Worm (Caenorhabditis elegans) whole organism, L2 larva: ENCODE measurements around the gene srsx-31.

Experiments used
- F13H6.1 ChIP-seq: sonication (generic microtip); optimal IDR thresholded peaks from 2 replicates; lab custom pipeline; 2016; ENCODE audit warnings: missing genetic modification characterization, missing compliant biosample characterization
- R02D3.7 ChIP-seq: fragments of 150-350 bp; optimal IDR thresholded peaks from 2 replicates; lab custom pipeline; 2014; ENCODE audit warnings: missing biosample characterization, missing genetic modification characterization
- Y55F3AM.14 ChIP-seq: fragments of 200-800 bp; sonication (Bioruptor generic); optimal IDR thresholded peaks from 2 replicates; lab custom pipeline; 2018; ENCODE audit warnings: mild to moderate bottlenecking, missing genetic modification characterization, missing compliant biosample characterization
- alr-1 ChIP-seq: fragments of 150-350 bp; optimal IDR thresholded peaks from 2 replicates; lab custom pipeline; 2014; ENCODE audit warnings: missing biosample characterization, missing genetic modification characterization
- aly-2 ChIP-seq: fragments of 150-350 bp; optimal IDR thresholded peaks from 2 replicates; lab custom pipeline; 2014; ENCODE audit warnings: missing biosample characterization, missing genetic modification characterization
- blmp-1 ChIP-seq: sonication (generic microtip); optimal IDR thresholded peaks from 2 replicates; lab custom pipeline; 2017; ENCODE audit warnings: missing genetic modification characterization, mild to moderate bottlenecking, missing compliant biosample characterization, antibody characterized with exemption, moderate library complexity; ENCODE audit not compliant: insufficient read depth
- ceh-16 ChIP-seq: fragments of 150-350 bp; optimal IDR thresholded peaks from 2 replicates; lab custom pipeline; 2014; ENCODE audit warnings: missing biosample characterization, missing genetic modification characterization
- ceh-82 ChIP-seq: fragments of 150-350 bp; optimal IDR thresholded peaks from 2 replicates; lab custom pipeline; 2014; ENCODE audit warnings: missing biosample characterization, missing genetic modification characterization
- crh-2 ChIP-seq: sonication (generic microtip); optimal IDR thresholded peaks from 2 replicates; lab custom pipeline; 2017; ENCODE audit warnings: missing biosample characterization, missing genetic modification characterization
- dmd-4 ChIP-seq: sonication (generic microtip); optimal IDR thresholded peaks from 2 replicates; lab custom pipeline; 2017; ENCODE audit warnings: missing biosample characterization, missing genetic modification characterization
- egl-27 ChIP-seq: sonication (generic microtip); optimal IDR thresholded peaks from 3 replicates; lab custom pipeline; 2017; ENCODE audit warnings: missing biosample characterization, missing genetic modification reagents, missing genetic modification characterization
- elt-1 ChIP-seq: fragments of 150-350 bp; optimal IDR thresholded peaks from 2 replicates; lab custom pipeline; 2014; ENCODE audit warnings: missing biosample characterization, missing genetic modification characterization
- elt-3 ChIP-seq: sonication (generic microtip); optimal IDR thresholded peaks from 2 replicates; lab custom pipeline; 2017; ENCODE audit warnings: missing biosample characterization, missing genetic modification characterization
- fos-1 ChIP-seq: fragments of 150-350 bp; optimal IDR thresholded peaks from 2 replicates; lab custom pipeline; 2014; ENCODE audit warnings: missing biosample characterization, missing genetic modification characterization
- gmeb-1 ChIP-seq: fragments of 150-350 bp; optimal IDR thresholded peaks from 2 replicates; lab custom pipeline; 2014; ENCODE audit warnings: missing biosample characterization, missing genetic modification characterization
- lin-11 ChIP-seq: fragments of 150-350 bp; sonication (generic microtip); optimal IDR thresholded peaks from 2 replicates; lab custom pipeline; 2014; ENCODE audit warnings: missing biosample characterization, missing genetic modification characterization, inconsistent platforms, mixed read lengths
- lin-13 ChIP-seq: fragments of 150-350 bp; optimal IDR thresholded peaks from 2 replicates; lab custom pipeline; 2014; ENCODE audit warnings: missing biosample characterization, missing genetic modification reagents, missing genetic modification characterization
- lin-39 ChIP-seq: fragments of 150-350 bp; optimal IDR thresholded peaks from 2 replicates; lab custom pipeline; 2014; ENCODE audit warnings: missing biosample characterization, missing genetic modification reagents, missing genetic modification characterization
- mdl-1 ChIP-seq, 2 experiments: fragments of 150-350 bp in 1 of 2; sonication (generic microtip) in 1 of 2; optimal IDR thresholded peaks; 2 replicates each; lab custom pipeline; 2017; ENCODE audit warnings: missing biosample characterization in 2 of 2, missing genetic modification characterization in 2 of 2
- nhr-10 ChIP-seq: sonication (generic microtip); optimal IDR thresholded peaks from 2 replicates; lab custom pipeline; 2017; ENCODE audit warnings: missing biosample characterization, missing genetic modification characterization
- nhr-129 ChIP-seq: fragments of 150-350 bp; optimal IDR thresholded peaks from 2 replicates; lab custom pipeline; 2014; ENCODE audit warnings: missing biosample characterization, missing genetic modification characterization
- nhr-21 ChIP-seq: fragments of 150-350 bp; optimal IDR thresholded peaks from 2 replicates; lab custom pipeline; 2014; ENCODE audit warnings: missing biosample characterization, missing genetic modification characterization
- nhr-23 ChIP-seq: fragments of 150-350 bp; optimal IDR thresholded peaks from 2 replicates; lab custom pipeline; 2014; ENCODE audit warnings: missing biosample characterization, missing genetic modification reagents, missing genetic modification characterization
- nhr-25 ChIP-seq: fragments of 150-350 bp; sonication (generic microtip); optimal IDR thresholded peaks from 3 replicates; lab custom pipeline; 2014; ENCODE audit warnings: missing biosample characterization, missing genetic modification characterization
- nhr-6 ChIP-seq: fragments of 150-350 bp; optimal IDR thresholded peaks from 2 replicates; lab custom pipeline; 2014; ENCODE audit warnings: missing biosample characterization, missing genetic modification characterization
- nhr-77 ChIP-seq: fragments of 150-350 bp; optimal IDR thresholded peaks from 2 replicates; lab custom pipeline; 2014; ENCODE audit warnings: missing biosample characterization, missing genetic modification characterization
- skn-1 ChIP-seq: sonication (generic microtip); optimal IDR thresholded peaks from 2 replicates; lab custom pipeline; 2017; ENCODE audit warnings: missing biosample characterization, missing genetic modification characterization
- sma-3 ChIP-seq: sonication (generic microtip); optimal IDR thresholded peaks from 2 replicates; lab custom pipeline; 2016; ENCODE audit warnings: missing genetic modification reagents, missing genetic modification characterization, missing compliant biosample characterization
- sma-9 ChIP-seq, 2 experiments: fragments of 150-350 bp in 1 of 2; sonication (generic microtip) in 1 of 2; optimal IDR thresholded peaks; 2 replicates each; lab custom pipeline; 2014 to 2016; ENCODE audit warnings: missing genetic modification characterization in 2 of 2, mild to moderate bottlenecking in 1 of 2, missing biosample characterization in 1 of 2, missing compliant biosample characterization in 1 of 2, missing genetic modification reagents in 1 of 2, moderate library complexity in 1 of 2
- snpc-4 ChIP-seq: fragments of 150-350 bp; optimal IDR thresholded peaks from 2 replicates; lab custom pipeline; 2014; ENCODE audit warnings: missing biosample characterization, missing genetic modification characterization
- unc-39 ChIP-seq: fragments of 150-350 bp; optimal IDR thresholded peaks from 2 replicates; lab custom pipeline; 2014; ENCODE audit warnings: missing biosample characterization, missing genetic modification characterization
- unc-55 ChIP-seq: fragments of 150-350 bp; sonication (generic microtip); optimal IDR thresholded peaks from 3 replicates; lab custom pipeline; 2014; ENCODE audit warnings: missing biosample characterization, missing genetic modification reagents, missing genetic modification characterization
- zag-1 ChIP-seq: fragments of 150-350 bp; optimal IDR thresholded peaks from 2 replicates; lab custom pipeline; 2014; ENCODE audit warnings: missing biosample characterization, missing genetic modification characterization
- ztf-1 ChIP-seq: fragments of 200-800 bp; sonication (Bioruptor generic); conservative IDR thresholded peaks from 2 replicates; pipeline ENCODE4 v1.3.6; 2022; ENCODE audit warnings: missing genetic modification characterization, missing compliant biosample characterization
- ztf-11 ChIP-seq: sonication (generic microtip); optimal IDR thresholded peaks from 2 replicates; lab custom pipeline; 2017; ENCODE audit warnings: missing biosample characterization, missing genetic modification characterization
- ztf-4 ChIP-seq: fragments of 150-350 bp; optimal IDR thresholded peaks from 2 replicates; lab custom pipeline; 2014; ENCODE audit warnings: missing biosample characterization, missing genetic modification characterization

srsx-31 gene

ce11 chrV:11263025-11263424, 8.1 kb upstream of the srsx-31 start, which contains the start of gene F07B10.4:
Gene F07B10.4, minus strand, starts transcription at chrV:11263125.
- TF ChIP-seq mdl-1 (tag; optimal IDR thresholded peaks at IDR 0.05; lab: Kevin White, UChicago) = no peak
- TF ChIP-seq ztf-1 (GFP tag; lab: Robert Waterston, UW) = no peak
- TF ChIP-seq skn-1 = no peak
- no peak for TF ChIP-seq ceh-82 (tag; lab: Kevin White, UChicago)
- TF ChIP-seq nhr-6 (tag; lab: Kevin White, UChicago) = no peak
- TF ChIP-seq nhr-10 (tag; lab: Kevin White, UChicago) = no peak
- no peak for TF ChIP-seq zag-1 (tag; lab: Kevin White, UChicago)
- no peak for TF ChIP-seq sma-3
- TF ChIP-seq fos-1 (tag; lab: Kevin White, UChicago) = no peak
- TF ChIP-seq sma-9 (GFP tag; optimal IDR thresholded peaks at IDR 0.05; lab: Kevin White, UChicago) = no peak
- no peak for TF ChIP-seq sma-9 (tag; optimal IDR thresholded peaks at IDR 0.05; lab: Kevin White, UChicago)
- no peak for TF ChIP-seq gmeb-1
- no peak for TF ChIP-seq Y55F3AM.14 (GFP tag; lab: Kevin White, UChicago)
- TF ChIP-seq F13H6.1 (tag; lab: Kevin White, UChicago) = no peak
- no peak for TF ChIP-seq lin-13 (GFP tag; lab: Kevin White, UChicago)
- TF ChIP-seq nhr-25 (tag; lab: Kevin White, UChicago) = no peak
- TF ChIP-seq egl-27 = no peak
- TF ChIP-seq ceh-16 = no peak
- TF ChIP-seq lin-39 = no peak

DNA sequence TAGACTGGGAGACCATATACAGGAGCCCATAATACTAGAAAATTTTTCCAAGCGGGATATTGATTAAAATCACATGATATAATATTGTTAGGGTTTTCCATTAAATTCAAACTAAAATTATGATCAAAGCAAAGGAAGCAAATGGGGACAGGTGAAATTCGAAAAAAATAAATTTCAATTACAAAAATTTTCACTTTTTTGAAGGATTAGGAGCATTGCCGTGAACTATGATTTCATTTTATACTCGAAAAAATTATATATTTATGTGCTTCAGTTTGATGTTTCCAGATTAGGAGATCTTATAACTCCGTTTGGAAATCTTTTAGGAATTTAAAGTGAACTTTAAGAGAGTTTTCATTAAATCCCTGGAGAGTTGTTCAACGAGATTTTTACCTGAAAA, 5.7 kb upstream of the srsx-31 start, which contains the start of gene F07B10.7:
Gene F07B10.7, minus strand, starts transcription at position 101 of the 400 bp plus-strand sequence.
- TF ChIP-seq nhr-23 (no peak), R02D3.7 (tag; lab: Kevin White, UChicago) (no peak), egl-27 (no peak), mdl-1 (tag; optimal IDR thresholded peaks at IDR 0.05; lab: Kevin White, UChicago) (no peak), blmp-1 (no peak), elt-3 (tag; lab: Kevin White, UChicago) (no peak), nhr-6 (tag; lab: Kevin White, UChicago) (no peak)

DNA sequence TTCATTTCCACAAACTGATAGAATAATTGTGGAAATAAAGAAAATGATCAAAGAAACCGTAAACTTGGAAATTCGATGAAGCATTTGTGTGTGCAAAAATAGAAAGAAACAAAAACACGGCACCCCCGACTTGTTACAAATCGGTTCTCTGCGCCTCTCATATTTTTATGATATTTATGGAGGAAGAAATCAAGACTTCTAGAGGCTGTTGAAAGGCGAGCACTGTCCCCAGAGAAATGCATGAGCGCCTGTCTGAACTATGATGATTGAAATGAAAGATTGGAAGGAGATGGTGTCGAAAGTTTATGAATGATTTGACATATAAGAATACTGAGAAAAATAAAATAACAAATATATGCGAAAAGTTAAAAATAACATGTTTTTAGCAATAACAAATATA, 4.0 kb upstream of the srsx-31 start, which contains the start of gene lgc-36:
Gene lgc-36, minus strand, starts transcription at position 101 of the 400 bp plus-strand sequence.
- TF ChIP-seq elt-3 (tag; lab: Kevin White, UChicago) (no peak), lin-13 (GFP tag; lab: Kevin White, UChicago) (no peak), lin-39 (no peak), mdl-1 (tag; optimal IDR thresholded peaks at IDR 0.05; lab: Kevin White, UChicago) (no peak), snpc-4 (tag; lab: Kevin White, UChicago) (no peak), lin-11 (tag; lab: Kevin White, UChicago) (no peak), nhr-21 (tag; lab: Kevin White, UChicago) (no peak), blmp-1 (no peak), unc-39 (tag; lab: Kevin White, UChicago) (no peak), unc-55 (no peak), skn-1 (no peak), ztf-4 (tag; lab: Kevin White, UChicago) (no peak), crh-2 (no peak), nhr-77 (no peak), elt-1 (tag; lab: Kevin White, UChicago) (no peak), alr-1 (no peak), zag-1 (tag; lab: Kevin White, UChicago) (no peak), nhr-129 (no peak), nhr-10 (tag; lab: Kevin White, UChicago) (no peak)

- TF ChIP-seq F13H6.1 (tag; lab: Kevin White, UChicago) (no peak), ceh-82 (tag; lab: Kevin White, UChicago) (no peak), elt-3 (tag; lab: Kevin White, UChicago) (no peak), ceh-16 (no peak), snpc-4 (tag; lab: Kevin White, UChicago) (no peak)
- TF ChIP-seq, all 48 proteins: peak for 0
Observed at ce11 chrV:11252429-11252828, 2.5 kb downstream of the srsx-31 start, which contains the start of gene srsx-33. Gene srsx-33, minus strand, starts transcription at chrV:11252529.

DNA sequence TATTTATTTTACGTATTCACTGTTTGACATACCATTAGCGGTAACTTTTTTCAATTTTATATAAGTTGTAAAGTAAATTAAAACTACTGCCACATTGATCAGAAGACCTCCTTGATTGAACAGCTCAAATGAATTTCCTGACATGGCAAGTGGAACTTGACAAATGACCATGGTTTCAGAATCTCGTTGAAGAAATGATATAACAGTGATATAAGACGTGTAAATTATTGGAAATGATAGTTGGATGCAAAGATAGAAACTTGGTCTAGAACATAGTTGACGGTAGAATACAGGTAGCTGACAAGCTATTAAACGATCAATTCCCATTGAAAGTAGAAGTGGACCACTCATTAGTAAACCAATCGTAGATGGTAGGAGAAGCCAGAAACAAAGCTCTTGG, 3.1 kb downstream of the srsx-31 start:
- TF ChIP-seq snpc-4 (tag; lab: Kevin White, UChicago) = no peak
- no peak for TF ChIP-seq ztf-11
- no peak for TF ChIP-seq aly-2 (tag; lab: Kevin White, UChicago)
- TF ChIP-seq blmp-1 = no peak
- TF ChIP-seq dmd-4 (tag; lab: Kevin White, UChicago) = no peak
- TF ChIP-seq R02D3.7 (tag; lab: Kevin White, UChicago) = no peak
- TF ChIP-seq unc-55 = no peak
